Worm (Caenorhabditis elegans) whole organism, L4 larva: ENCODE results near the gene T22B7.3.

Source experiments
- Y105C5A.15 ChIP-seq: fragments of 200-800 bp; sonication (Bioruptor generic); IDR thresholded peaks from 2 replicates; pipeline ENCODE4 v1.3.6; 2022; ENCODE audit warnings: missing genetic modification characterization, missing compliant biosample characterization
- hlh-11 ChIP-seq: fragments of 200-800 bp; sonication (Bioruptor generic); optimal IDR thresholded peaks from 2 replicates; lab custom pipeline; 2018; ENCODE audit warnings: mild to moderate bottlenecking, missing genetic modification characterization, missing compliant biosample characterization
- mep-1 ChIP-seq: fragments of 150-350 bp; sonication (generic microtip); optimal IDR thresholded peaks from 3 replicates; lab custom pipeline; 2014; ENCODE audit warnings: missing biosample characterization, missing genetic modification characterization

- TF ChIP-seq mep-1 (tag; lab: Kevin White, UChicago) (no peak), hlh-11 (tag; lab: Kevin White, UChicago) (peak; percentile 77), Y105C5A.15 (GFP tag; lab: Robert Waterston, UW) (no peak)
Measured at ce11 chrX:5645606-5646005, 1.6 kb upstream of the T22B7.3 start.
